Worm (Caenorhabditis elegans): ENCODE measurements around the gene R160.2.

DNA sequence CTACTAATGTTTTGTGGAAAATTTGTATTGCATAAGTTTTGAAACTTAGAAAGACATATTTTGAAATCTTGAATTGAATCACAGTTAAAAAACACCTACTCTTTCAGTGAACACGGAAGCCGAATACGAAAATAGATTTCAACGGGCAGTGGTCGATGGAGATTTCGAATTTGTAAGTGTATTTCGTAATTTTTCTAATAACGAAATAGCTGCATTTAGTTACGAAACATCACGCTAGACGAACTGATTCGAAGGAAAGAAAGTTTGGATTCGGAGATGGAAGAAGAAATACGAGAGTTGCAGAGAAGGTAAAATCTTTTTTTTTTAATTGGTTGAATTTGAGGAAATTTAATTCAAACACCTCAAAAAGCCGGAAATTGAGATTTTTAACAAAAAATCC is 34.0 kb downstream of the R160.2 start:
- TF ChIP-seq ceh-13 (GFP tag; optimal IDR thresholded peaks at IDR 0.05) (no peak), flt-1 (GFP tag; IDR thresholded peaks at IDR 0.05) (no peak), scrt-1 (GFP tag; IDR thresholded peaks at IDR 0.05) (no peak), B0310.2 (tag; optimal IDR thresholded peaks at IDR 0.05) (no peak), pes-1 (GFP tag; IDR thresholded peaks at IDR 0.05) (no peak), ama-1 (optimal IDR thresholded peaks at IDR 0.05) (no peak), ets-7 (tag; optimal IDR thresholded peaks at IDR 0.05) (no peak), F13C5.2 (tag; optimal IDR thresholded peaks at IDR 0.05) (no peak)

All from whole organism, early embryonic.